Fruit fly (Drosophila melanogaster): ENCODE data around the gene CG14132.

Gene CG14132

DNA sequence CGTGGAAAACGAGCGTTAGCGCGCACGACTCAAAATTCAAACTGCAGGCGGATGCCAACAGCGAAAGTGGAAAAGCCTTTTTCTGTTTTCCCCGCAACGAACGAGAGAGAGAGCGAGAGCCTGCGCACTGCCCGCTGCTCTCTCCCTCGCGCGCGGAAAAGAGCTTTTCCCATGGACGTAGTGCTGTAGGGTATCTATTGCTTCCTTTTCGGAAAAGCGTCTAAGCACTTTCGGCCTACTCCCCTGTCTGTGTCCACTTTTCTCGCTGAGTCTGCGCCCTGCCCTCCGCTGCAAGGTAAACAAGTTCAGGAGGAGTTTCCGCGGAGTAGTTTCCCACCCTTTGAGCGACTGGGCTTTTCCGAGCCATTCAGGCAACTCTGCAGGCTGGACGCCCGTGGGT is 34.8 kb downstream of the CG14132 start, which contains the start of gene CG32085 (continued):
- TF ChIP-seq GATAe (GFP tag; conservative IDR thresholded peaks at IDR 0.05) (no peak), fru (optimal IDR thresholded peaks at IDR 0.05) (no peak), CG10979 (tag; optimal IDR thresholded peaks at IDR 0.05) (peak; percentile 31), sens (GFP tag) (peak; percentile 83), Ptx1 (GFP tag; IDR thresholded peaks at IDR 0.05) (peak; percentile 57), chm (GFP tag; IDR thresholded peaks at IDR 0.05) (peak; percentile 61; the same call in 1 of the 2 replicates), Nf-YC (tag; optimal IDR thresholded peaks at IDR 0.05) (peak; percentile 39), pzg (GFP tag; optimal IDR thresholded peaks at IDR 0.05) (peak; percentile 26), ewg (GFP tag; optimal IDR thresholded peaks at IDR 0.05) (peak; percentile 99), pros (GFP tag; optimal IDR thresholded peaks at IDR 0.05) (no peak), Dfd (GFP tag; optimal IDR thresholded peaks at IDR 0.05) (no peak), chinmo (GFP tag; IDR thresholded peaks at IDR 0.05; ENCODE audit: partially characterized antibody) (peak; percentile 71; the same call in 2 of the 4 replicates), CG18599 (GFP tag; optimal IDR thresholded peaks at IDR 0.05) (peak; percentile 91), gfzf (GFP tag; optimal IDR thresholded peaks at IDR 0.05) (no peak), CG9437 (GFP tag; optimal IDR thresholded peaks at IDR 0.05) (no peak), ERR (GFP tag; optimal IDR thresholded peaks at IDR 0.05) (peak; percentile 28), Six4 (GFP tag; optimal IDR thresholded peaks at IDR 0.05) (peak; percentile 25), unpg (GFP tag; optimal IDR thresholded peaks at IDR 0.05) (peak; percentile 35), otp (GFP tag; IDR thresholded peaks at IDR 0.05) (peak; percentile 56; the same call in 1 of the 3 replicates), run (tag; optimal IDR thresholded peaks at IDR 0.05) (no peak), Tbp (GFP tag; optimal IDR thresholded peaks at IDR 0.05) (no peak), fd96Cb (tag; optimal IDR thresholded peaks at IDR 0.05) (peak; percentile 11), B-H2 (GFP tag; optimal IDR thresholded peaks at IDR 0.05) (peak; percentile 48), phol (tag; optimal IDR thresholded peaks at IDR 0.05) (no peak), vfl (GFP tag; optimal IDR thresholded peaks at IDR 0.05) (peak; percentile 24), rib (GFP tag; IDR thresholded peaks at IDR 0.05) (peak; percentile 51; the same call in 1 of the 2 replicates), Sry-β (GFP tag; optimal IDR thresholded peaks at IDR 0.05) (no peak), CG10654 (GFP tag; optimal IDR thresholded peaks at IDR 0.05) (peak; percentile 23), CG13296 (GFP tag; optimal IDR thresholded peaks at IDR 0.05) (peak; percentile 61), Jarid2 (GFP tag; optimal IDR thresholded peaks at IDR 0.05) (peak; percentile 51), HLH54F (GFP tag; optimal IDR thresholded peaks at IDR 0.05) (peak; percentile 54), Meics (GFP tag; optimal IDR thresholded peaks at IDR 0.05) (peak; percentile 76), psq (GFP tag; optimal IDR thresholded peaks at IDR 0.05) (no peak), her (GFP tag; optimal IDR thresholded peaks at IDR 0.05) (peak; percentile 78), shn (GFP tag; optimal IDR thresholded peaks at IDR 0.05) (peak; percentile 42), CG10565 (GFP tag; optimal IDR thresholded peaks at IDR 0.05) (no peak), CG12942 (GFP tag; optimal IDR thresholded peaks at IDR 0.05) (peak; percentile 15), CG30403 (GFP tag; optimal IDR thresholded peaks at IDR 0.05) (peak; percentile 48), CG17612 (GFP tag; IDR thresholded peaks at IDR 0.05) (0 out of 2 replicates have a peak, but pooled peaks have one; percentile 43), crc (GFP tag; optimal IDR thresholded peaks at IDR 0.05) (peak; percentile 42), C15 (GFP tag; IDR thresholded peaks at IDR 0.05) (0 out of 3 replicates have a peak, but pooled peaks have one; percentile 37), Atf6 (GFP tag; IDR thresholded peaks at IDR 0.05) (peak; percentile 66), CG1233 (GFP tag; optimal IDR thresholded peaks at IDR 0.05) (peak; percentile 29), Hmx (GFP tag; optimal IDR thresholded peaks at IDR 0.05) (no peak), org-1 (GFP tag; optimal IDR thresholded peaks at IDR 0.05) (peak; percentile 23), mam (GFP tag; optimal IDR thresholded peaks at IDR 0.05) (peak; percentile 80), CG7271 (tag; optimal IDR thresholded peaks at IDR 0.05) (no peak), slou (GFP tag; optimal IDR thresholded peaks at IDR 0.05) (no peak), Hsf (GFP tag; optimal IDR thresholded peaks at IDR 0.05) (peak; percentile 46), tx (GFP tag; optimal IDR thresholded peaks at IDR 0.05) (peak; percentile 62), Scr (GFP tag; IDR thresholded peaks at IDR 0.05; ENCODE audit: partially characterized antibody) (peak; percentile 14; the same call in 1 of the 2 replicates)

All from whole organism, embryonic.